Fruit fly (Drosophila melanogaster): ENCODE results near the gene Iml1.

Iml1 gene

dm6 chr3L:1517274-1518047 lies 16.4 kb downstream of the Iml1 start (continued):
- TF ChIP-seq CG32532 (GFP tag; IDR thresholded peaks at IDR 0.05): peak; percentile 52
- TF ChIP-seq emc (GFP tag; optimal IDR thresholded peaks at IDR 0.05): peak; percentile 58
- TF ChIP-seq CG30020 (tag; optimal IDR thresholded peaks at IDR 0.05): peak; percentile 67
- peak; percentile 23 for TF ChIP-seq CG4707 (GFP tag; optimal IDR thresholded peaks at IDR 0.05)
- TF ChIP-seq vnd (GFP tag; IDR thresholded peaks at IDR 0.05; ENCODE audit: partially characterized antibody): peak; percentile 51; the same call in 2 of the 3 replicates
- peak; percentile 47 for TF ChIP-seq dmrt11E (tag; optimal IDR thresholded peaks at IDR 0.05)
- peak; percentile 42 for TF ChIP-seq corto (GFP tag; optimal IDR thresholded peaks at IDR 0.05)
- TF ChIP-seq crc (GFP tag; optimal IDR thresholded peaks at IDR 0.05): peak; percentile 30
- TF ChIP-seq CG13775 (GFP tag; optimal IDR thresholded peaks at IDR 0.05): peak; percentile 54
- TF ChIP-seq Med (GFP tag): peak; percentile 96
- peak; percentile 11 for TF ChIP-seq CG5245 (GFP tag; optimal IDR thresholded peaks at IDR 0.05)
- peak; percentile 63; the same call in 2 of the 3 replicates for TF ChIP-seq ken (GFP tag; IDR thresholded peaks at IDR 0.05)
- TF ChIP-seq Fer3 (tag; optimal IDR thresholded peaks at IDR 0.05): no peak
- TF ChIP-seq Vsx1 (GFP tag; optimal IDR thresholded peaks at IDR 0.05): peak; percentile 84
- TF ChIP-seq rib (GFP tag; IDR thresholded peaks at IDR 0.05): no peak
- peak; percentile 60 for TF ChIP-seq CG11695 (GFP tag; IDR thresholded peaks at IDR 0.05)
- peak; percentile 77 for TF ChIP-seq Hsf (GFP tag; optimal IDR thresholded peaks at IDR 0.05)
- peak; percentile 0 for TF ChIP-seq D19B (GFP tag; optimal IDR thresholded peaks at IDR 0.05)
- TF ChIP-seq CG10147 (GFP tag; optimal IDR thresholded peaks at IDR 0.05): no peak
- TF ChIP-seq CG4820 (GFP tag; optimal IDR thresholded peaks at IDR 0.05): peak; percentile 58
- TF ChIP-seq CG11560 (tag; IDR thresholded peaks at IDR 0.05): no peak
- no peak for TF ChIP-seq CG12219 (GFP tag; optimal IDR thresholded peaks at IDR 0.05)
- peak; percentile 69 for TF ChIP-seq CG18011 (GFP tag; optimal IDR thresholded peaks at IDR 0.05)
- peak; percentile 66 for TF ChIP-seq hbn (GFP tag; IDR thresholded peaks at IDR 0.05; ENCODE audit: partially characterized antibody)
- TF ChIP-seq Ets97D (GFP tag; optimal IDR thresholded peaks at IDR 0.05): peak; percentile 80
- no peak for TF ChIP-seq C15 (GFP tag; IDR thresholded peaks at IDR 0.05)
- TF ChIP-seq CG17568 (GFP tag; optimal IDR thresholded peaks at IDR 0.05): no peak
- no peak for TF ChIP-seq CG7839 (tag; optimal IDR thresholded peaks at IDR 0.05)
- peak; percentile 51 for TF ChIP-seq Six4 (GFP tag; optimal IDR thresholded peaks at IDR 0.05)
- TF ChIP-seq Deaf1 (tag; optimal IDR thresholded peaks at IDR 0.05): peak; percentile 16
- TF ChIP-seq CG4360 (GFP tag; IDR thresholded peaks at IDR 0.05): peak; percentile 14; the same call in 1 of the 2 replicates
- TF ChIP-seq CG30403 (GFP tag; optimal IDR thresholded peaks at IDR 0.05): peak; percentile 59
- TF ChIP-seq Sry-β (GFP tag; optimal IDR thresholded peaks at IDR 0.05): no peak
- peak; percentile 81 for TF ChIP-seq mam (GFP tag; optimal IDR thresholded peaks at IDR 0.05)
- peak; percentile 46 for TF ChIP-seq grn (GFP tag; optimal IDR thresholded peaks at IDR 0.05)
- peak; percentile 54; the same call in 2 of the 3 replicates for TF ChIP-seq CG11456 (GFP tag; IDR thresholded peaks at IDR 0.05)
- peak in 1 of 2 experiments; percentile 27 for TF ChIP-seq insv (GFP tag; optimal IDR thresholded peaks at IDR 0.05)
- no peak for TF ChIP-seq CG6272 (GFP tag; IDR thresholded peaks at IDR 0.05)
- TF ChIP-seq gsb-n (tag; optimal IDR thresholded peaks at IDR 0.05): no peak
- TF ChIP-seq Abd-B (GFP tag; optimal IDR thresholded peaks at IDR 0.05): peak; percentile 48
- no peak for TF ChIP-seq ash1 (GFP tag; optimal IDR thresholded peaks at IDR 0.05)
- TF ChIP-seq zf30C (GFP tag; optimal IDR thresholded peaks at IDR 0.05): no peak
- TF ChIP-seq gsb (GFP tag; IDR thresholded peaks at IDR 0.05): no peak
- no peak for TF ChIP-seq oc (tag; optimal IDR thresholded peaks at IDR 0.05)
- TF ChIP-seq exex (tag; optimal IDR thresholded peaks at IDR 0.05): peak; percentile 5
- TF ChIP-seq CG31365 (tag; optimal IDR thresholded peaks at IDR 0.05): no peak
- peak; percentile 70 for TF ChIP-seq bab2 (GFP tag; optimal IDR thresholded peaks at IDR 0.05)
- TF ChIP-seq CG9437 (GFP tag; optimal IDR thresholded peaks at IDR 0.05): peak; percentile 34
- peak; percentile 48 for TF ChIP-seq CG34224 (GFP tag; IDR thresholded peaks at IDR 0.05; ENCODE audit: partially characterized antibody)

Measured in whole organism, embryonic.